Worm (Caenorhabditis elegans) whole organism, early embryonic: Measurements from ENCODE around the gene C29F9.12.

ENCODE experiments used
- B0310.2 ChIP-seq: sonication (generic microtip); optimal IDR thresholded peaks from 2 replicates; lab custom pipeline; 2016; ENCODE audit warnings: mild to moderate bottlenecking, missing genetic modification characterization, missing compliant biosample characterization
- ama-1 ChIP-seq: fragments of 150-350 bp; optimal IDR thresholded peaks from 2 replicates; lab custom pipeline; 2014
- hmg-4 ChIP-seq: fragments of 200-800 bp; sonication (Bioruptor generic); optimal IDR thresholded peaks from 2 replicates; lab custom pipeline; 2018; ENCODE audit warnings: mild to moderate bottlenecking, missing genetic modification characterization, missing compliant biosample characterization
- hnd-1 ChIP-seq: sonication (generic microtip); optimal IDR thresholded peaks from 2 replicates; lab custom pipeline; 2016; ENCODE audit warnings: missing genetic modification characterization, missing compliant biosample characterization
- pes-1 ChIP-seq: fragments of 200-800 bp; sonication (Bioruptor generic); IDR thresholded peaks from 2 replicates; pipeline ENCODE4 v1.3.6; 2022; ENCODE audit warnings: missing genetic modification reagents, missing genetic modification characterization, missing compliant biosample characterization
- scrt-1 ChIP-seq: fragments of 200-800 bp; sonication (Bioruptor generic); IDR thresholded peaks from 2 replicates; pipeline ENCODE4 v1.3.6; 2022; ENCODE audit warnings: missing genetic modification characterization, missing compliant biosample characterization
- tbx-37 ChIP-seq: fragments of 200-800 bp; sonication (Bioruptor generic); conservative IDR thresholded peaks from 2 replicates; pipeline ENCODE4 v1.3.6; 2022; ENCODE audit warnings: missing genetic modification reagents, missing genetic modification characterization, missing compliant biosample characterization

- TF ChIP-seq ama-1 (lab: Kevin White, UChicago) = no peak
- no peak for TF ChIP-seq hmg-4 (GFP tag; lab: Kevin White, UChicago)
- TF ChIP-seq tbx-37 (GFP tag; lab: Robert Waterston, UW) = no peak
- no peak for TF ChIP-seq hnd-1 (tag; lab: Kevin White, UChicago)
- TF ChIP-seq B0310.2 (tag; lab: Kevin White, UChicago) = no peak
- TF ChIP-seq pes-1 (GFP tag; lab: Robert Waterston, UW) = no peak
- no peak for TF ChIP-seq scrt-1
These were observed 32.3 kb upstream of the C29F9.12 start for ce11 chrIII:154168-154567.
